Fruit fly (Drosophila melanogaster) whole organism, prepupa: Measurements from ENCODE around the gene Chd64.

Experiments
- Blimp-1 ChIP-seq: fragments of 200-800 bp; sonication (Bioruptor generic); optimal IDR thresholded peaks from 3 replicates; lab custom pipeline; 2017; ENCODE audit warnings: missing biosample characterization, missing genetic modification characterization, mild to moderate bottlenecking, moderate library complexity, missing genetic modification reagents
- CG10631 ChIP-seq: fragments of 200-800 bp; sonication (Bioruptor generic); optimal IDR thresholded peaks from 2 replicates; lab custom pipeline; 2016; ENCODE audit warnings: missing biosample characterization, missing genetic modification characterization
- CG10669 ChIP-seq: fragments of 200-800 bp; sonication (Bioruptor generic); optimal IDR thresholded peaks from 3 replicates; lab custom pipeline; 2018; ENCODE audit warnings: missing biosample characterization, mild to moderate bottlenecking, missing genetic modification characterization, moderate library complexity
- CG15336 ChIP-seq: fragments of 200-800 bp; sonication (Bioruptor generic); IDR thresholded peaks from 2 replicates; pipeline ENCODE4 v1.3.6; 2022; ENCODE audit warnings: missing biosample characterization, missing genetic modification characterization
- CG1621 ChIP-seq: fragments of 200-800 bp; sonication (Bioruptor generic); optimal IDR thresholded peaks from 3 replicates; lab custom pipeline; 2018; ENCODE audit warnings: missing biosample characterization, mild to moderate bottlenecking, missing genetic modification characterization
- CG3032 ChIP-seq: fragments of 200-800 bp; optimal IDR thresholded peaks from 2 replicates; lab custom pipeline; 2019; ENCODE audit warnings: missing biosample characterization, mild to moderate bottlenecking, missing genetic modification characterization, moderate library complexity
- CG31627 ChIP-seq: fragments of 200-800 bp; sonication (Bioruptor generic); optimal IDR thresholded peaks from 3 replicates; lab custom pipeline; 2016; ENCODE audit warnings: missing biosample characterization, missing genetic modification characterization
- CG32006 ChIP-seq: fragments of 200-800 bp; sonication (Bioruptor generic); optimal IDR thresholded peaks from 3 replicates; lab custom pipeline; 2017; ENCODE audit warnings: missing biosample characterization, mild to moderate bottlenecking, missing genetic modification characterization
- CG3919 ChIP-seq: fragments of 200-800 bp; sonication (Bioruptor generic); optimal IDR thresholded peaks from 3 replicates; lab custom pipeline; 2016; ENCODE audit warnings: missing biosample characterization, missing genetic modification characterization
- CG4318 ChIP-seq: fragments of 200-800 bp; sonication (Bioruptor generic); optimal IDR thresholded peaks from 3 replicates; lab custom pipeline; 2017; ENCODE audit warnings: missing biosample characterization, mild to moderate bottlenecking, missing genetic modification characterization
- CG6163 ChIP-seq: fragments of 200-800 bp; sonication (Bioruptor generic); IDR thresholded peaks from 3 replicates; pipeline ENCODE4 v1.3.6; 2022; ENCODE audit warnings: missing biosample characterization, missing genetic modification characterization
- CG6276 ChIP-seq: fragments of 200-800 bp; sonication (Bioruptor generic); optimal IDR thresholded peaks from 2 replicates; lab custom pipeline; 2017; ENCODE audit warnings: missing biosample characterization, mild to moderate bottlenecking, missing genetic modification characterization
- CG6792 ChIP-seq: fragments of 200-800 bp; sonication (Bioruptor generic); optimal IDR thresholded peaks from 3 replicates; lab custom pipeline; 2016; ENCODE audit warnings: missing biosample characterization, missing genetic modification characterization
- CG6808 ChIP-seq: fragments of 200-800 bp; sonication (Bioruptor generic); optimal IDR thresholded peaks from 3 replicates; lab custom pipeline; 2017; ENCODE audit warnings: missing biosample characterization, missing genetic modification characterization, mild to moderate bottlenecking, moderate library complexity, missing genetic modification reagents
- CG6854 ChIP-seq: fragments of 200-800 bp; sonication (Bioruptor generic); optimal IDR thresholded peaks from 2 replicates; lab custom pipeline; 2017; ENCODE audit warnings: missing biosample characterization, mild to moderate bottlenecking, missing genetic modification characterization
- CG7368 ChIP-seq: fragments of 200-800 bp; sonication (Bioruptor generic); optimal IDR thresholded peaks from 3 replicates; lab custom pipeline; 2016; ENCODE audit warnings: missing biosample characterization, missing genetic modification characterization
- CG8632 ChIP-seq: fragments of 200-800 bp; sonication (Bioruptor generic); optimal IDR thresholded peaks from 3 replicates; lab custom pipeline; 2016; ENCODE audit warnings: missing biosample characterization, missing genetic modification characterization
- Eip78C ChIP-seq: fragments of 200-800 bp; sonication (Bioruptor generic); peaks from one replicate; lab custom pipeline; 2016; ENCODE audit warnings: missing biosample characterization, missing genetic modification characterization
- Eip93F ChIP-seq: fragments of 200-800 bp; sonication (Bioruptor generic); optimal IDR thresholded peaks from 2 replicates; lab custom pipeline; 2016; ENCODE audit warnings: missing biosample characterization, mild to moderate bottlenecking, missing genetic modification characterization
- Ets21C ChIP-seq: fragments of 200-800 bp; sonication (Bioruptor generic); optimal IDR thresholded peaks from 3 replicates; lab custom pipeline; 2016; ENCODE audit warnings: missing biosample characterization, missing genetic modification characterization
- Gug ChIP-seq: fragments of 200-800 bp; sonication (Bioruptor generic); IDR thresholded peaks from 2 replicates; pipeline ENCODE4 v1.3.6; 2022; ENCODE audit warnings: missing biosample characterization, missing genetic modification characterization
- Hr38 ChIP-seq: sonication (Bioruptor generic); optimal IDR thresholded peaks from 2 replicates; lab custom pipeline; 2016; ENCODE audit warnings: missing biosample characterization, missing genetic modification characterization
- Hr4 ChIP-seq: fragments of 200-800 bp; sonication (Bioruptor generic); optimal IDR thresholded peaks from 3 replicates; lab custom pipeline; 2016; ENCODE audit warnings: missing biosample characterization, missing genetic modification characterization
- Lpt ChIP-seq: fragments of 200-800 bp; sonication (Bioruptor generic); optimal IDR thresholded peaks from 3 replicates; lab custom pipeline; 2016; ENCODE audit warnings: missing biosample characterization, missing genetic modification characterization
- Met ChIP-seq: fragments of 200-800 bp; sonication (Bioruptor generic); optimal IDR thresholded peaks from 3 replicates; lab custom pipeline; 2016; ENCODE audit warnings: missing biosample characterization, missing genetic modification characterization
- OdsH ChIP-seq: fragments of 200-800 bp; sonication (Bioruptor generic); optimal IDR thresholded peaks from 3 replicates; lab custom pipeline; 2016; ENCODE audit warnings: missing biosample characterization, missing genetic modification characterization
- Smox ChIP-seq: fragments of 200-800 bp; sonication (Bioruptor generic); optimal IDR thresholded peaks from 3 replicates; lab custom pipeline; 2016; ENCODE audit warnings: missing biosample characterization, missing genetic modification characterization
- Sox14 ChIP-seq: fragments of 200-800 bp; sonication (Bioruptor generic); optimal IDR thresholded peaks from 3 replicates; lab custom pipeline; 2016; ENCODE audit warnings: missing biosample characterization, missing genetic modification characterization
- Sox15 ChIP-seq: fragments of 200-800 bp; sonication (Bioruptor generic); optimal IDR thresholded peaks from 3 replicates; lab custom pipeline; 2016; ENCODE audit warnings: missing biosample characterization, missing genetic modification characterization
- acj6 ChIP-seq: fragments of 200-800 bp; sonication (Bioruptor generic); optimal IDR thresholded peaks from 3 replicates; lab custom pipeline; 2016; ENCODE audit warnings: missing biosample characterization, missing genetic modification characterization
- cyc ChIP-seq: fragments of 200-800 bp; sonication (Bioruptor generic); optimal IDR thresholded peaks from 3 replicates; lab custom pipeline; 2016; ENCODE audit warnings: missing biosample characterization, missing genetic modification characterization
- eg ChIP-seq: fragments of 200-800 bp; sonication (Bioruptor generic); IDR thresholded peaks from 3 replicates; pipeline ENCODE4 v1.3.6; 2022; ENCODE audit warnings: missing biosample characterization, missing genetic modification characterization
- esn ChIP-seq: fragments of 200-800 bp; sonication (Bioruptor generic); optimal IDR thresholded peaks from 2 replicates; lab custom pipeline; 2016; ENCODE audit warnings: missing biosample characterization, mild to moderate bottlenecking, missing genetic modification characterization, moderate library complexity
- fd59A ChIP-seq: fragments of 200-800 bp; sonication (Bioruptor generic); optimal IDR thresholded peaks from 2 replicates; lab custom pipeline; 2017; ENCODE audit warnings: missing biosample characterization, mild to moderate bottlenecking, missing genetic modification characterization, missing genetic modification reagents
- fd85E ChIP-seq: fragments of 200-800 bp; sonication (Bioruptor generic); optimal IDR thresholded peaks from 3 replicates; lab custom pipeline; 2016; ENCODE audit warnings: missing biosample characterization, missing genetic modification characterization
- fkh ChIP-seq: fragments of 200-800 bp; sonication (Bioruptor generic); optimal IDR thresholded peaks from 3 replicates; lab custom pipeline; 2017; ENCODE audit warnings: missing biosample characterization, mild to moderate bottlenecking, missing genetic modification characterization, moderate library complexity
- lz ChIP-seq: fragments of 200-800 bp; sonication (Bioruptor generic); optimal IDR thresholded peaks from 3 replicates; lab custom pipeline; 2016; ENCODE audit warnings: missing biosample characterization, missing genetic modification characterization
- net ChIP-seq: fragments of 200-800 bp; sonication (Bioruptor generic); optimal IDR thresholded peaks from 3 replicates; lab custom pipeline; 2016; ENCODE audit warnings: missing biosample characterization, missing genetic modification characterization
- salr ChIP-seq, 2 experiments: fragments of 200-800 bp; sonication (Bioruptor generic); optimal IDR thresholded peaks; 3 replicates each; lab custom pipeline; 2016 to 2018; ENCODE audit warnings: missing biosample characterization in 2 of 2, missing genetic modification characterization in 2 of 2, mild to moderate bottlenecking in 1 of 2
- ss ChIP-seq, 2 experiments: fragments of 200-800 bp; sonication (Bioruptor generic); optimal IDR thresholded peaks; 2 replicates in 1 of 2; 3 replicates in 1 of 2; lab custom pipeline; 2017 to 2018; ENCODE audit warnings: mild to moderate bottlenecking in 2 of 2, missing biosample characterization in 2 of 2, missing genetic modification characterization in 2 of 2, moderate library complexity in 1 of 2
- svp ChIP-seq: fragments of 200-800 bp; sonication (Bioruptor generic); peaks from one replicate; lab custom pipeline; 2016; ENCODE audit warnings: missing biosample characterization, missing genetic modification characterization
- topi ChIP-seq: fragments of 200-800 bp; sonication (Bioruptor generic); optimal IDR thresholded peaks from 3 replicates; lab custom pipeline; 2016; ENCODE audit warnings: missing biosample characterization, missing genetic modification characterization
- vri ChIP-seq: fragments of 200-800 bp; sonication (Bioruptor generic); optimal IDR thresholded peaks from 3 replicates; lab custom pipeline; 2016; ENCODE audit warnings: missing biosample characterization, mild to moderate bottlenecking, missing genetic modification characterization

Gene Chd64

DNA sequence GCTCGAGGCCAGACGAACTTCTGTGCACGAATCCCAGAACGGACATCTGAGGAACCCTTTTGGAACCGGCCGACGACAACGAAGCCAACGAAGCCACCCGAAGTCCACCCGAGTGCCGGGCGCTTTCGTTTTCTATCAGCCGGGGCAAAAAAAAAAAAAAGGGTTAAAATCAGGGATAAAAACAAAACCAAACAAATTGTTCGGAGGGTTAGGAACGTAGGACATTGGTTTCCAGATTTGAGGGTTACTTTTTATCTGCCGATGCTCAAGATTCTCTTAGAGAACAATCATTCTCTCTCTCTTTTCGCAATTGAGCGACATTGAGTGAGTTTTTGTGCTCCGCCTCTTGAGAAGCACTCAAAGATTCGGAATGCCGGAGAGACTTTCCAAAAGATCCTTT, 38.7 kb upstream of the Chd64 start, which contains the start of gene nab:
Gene nab (minus strand): TSS at position 7 of the 400 bp plus-strand sequence.
- TF ChIP-seq ss (GFP tag; optimal IDR thresholded peaks at IDR 0.05; lab: Kevin White, UChicago): peak in 1 of 2 experiments; percentile 12
- peak; percentile 21 for TF ChIP-seq Eip78C (GFP tag; lab: Kevin White, UChicago)
- peak; percentile 48 for TF ChIP-seq CG6854 (GFP tag; lab: Kevin White, UChicago)
- no peak for TF ChIP-seq CG6808 (GFP tag; lab: Kevin White, UChicago)
- TF ChIP-seq Smox (GFP tag; lab: Kevin White, UChicago): no peak
- TF ChIP-seq Met (GFP tag; lab: Kevin White, UChicago): no peak
- no peak for TF ChIP-seq CG6792 (GFP tag; lab: Kevin White, UChicago)
- no peak for TF ChIP-seq CG31627 (GFP tag; lab: Kevin White, UChicago)
- no peak for TF ChIP-seq CG32006
- no peak for TF ChIP-seq Gug
- no peak for TF ChIP-seq CG8632
- no peak for TF ChIP-seq Sox15 (GFP tag; lab: Kevin White, UChicago)
- peak; percentile 93 for TF ChIP-seq Blimp-1
- TF ChIP-seq Hr38: no peak
- TF ChIP-seq Ets21C (GFP tag; lab: Kevin White, UChicago): no peak
- TF ChIP-seq fd85E (GFP tag; lab: Kevin White, UChicago): no peak
- no peak for TF ChIP-seq fkh (GFP tag; lab: Kevin White, UChicago)
- no peak for TF ChIP-seq esn (GFP tag; lab: Kevin White, UChicago)
- TF ChIP-seq Sox14 (GFP tag; lab: Kevin White, UChicago): no peak
- no peak for TF ChIP-seq CG10631 (GFP tag; lab: Kevin White, UChicago)
- no peak for TF ChIP-seq CG6163 (GFP tag; lab: Robert Waterston, UW)
- TF ChIP-seq fd59A: no peak
- no peak for TF ChIP-seq eg
- no peak for TF ChIP-seq net (GFP tag; lab: Kevin White, UChicago)
- TF ChIP-seq OdsH: no peak
- no peak for TF ChIP-seq CG3919 (GFP tag; lab: Kevin White, UChicago)
- no peak for TF ChIP-seq Hr4 (GFP tag; lab: Kevin White, UChicago)
- peak; percentile 1 for TF ChIP-seq Eip93F (GFP tag; lab: Kevin White, UChicago)
- TF ChIP-seq lz: no peak
- TF ChIP-seq CG6276: no peak
- no peak for TF ChIP-seq CG15336 (GFP tag; lab: Robert Waterston, UW)
- no peak for TF ChIP-seq vri (GFP tag; lab: Kevin White, UChicago)
- no peak for TF ChIP-seq CG4318
- no peak for TF ChIP-seq CG3032
- TF ChIP-seq cyc (GFP tag; lab: Kevin White, UChicago): no peak
- no peak for TF ChIP-seq CG7368
- no peak for TF ChIP-seq CG10669 (GFP tag; lab: Kevin White, UChicago)
- no peak for TF ChIP-seq svp (GFP tag; lab: Kevin White, UChicago)
- TF ChIP-seq salr (GFP tag; optimal IDR thresholded peaks at IDR 0.05; lab: Kevin White, UChicago): no peak

DNA sequence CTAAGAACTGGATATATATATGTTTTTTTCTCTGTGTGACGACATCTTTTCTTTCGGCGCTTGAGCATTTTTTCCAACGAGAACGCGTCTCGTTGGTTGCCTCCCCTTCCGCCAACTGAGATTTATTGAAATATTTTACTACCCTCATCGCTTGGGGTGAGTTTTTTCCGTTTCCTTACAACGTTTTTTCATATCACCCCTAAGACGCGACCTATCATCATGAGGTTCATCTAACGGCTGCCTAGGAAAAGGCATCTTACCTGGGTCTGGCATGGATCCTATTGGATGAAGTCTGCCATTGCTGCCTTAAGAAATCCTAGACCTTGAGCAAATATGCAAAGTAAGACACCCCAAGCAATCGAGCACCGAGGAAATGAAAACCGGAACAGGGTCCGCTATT, 37.1 kb upstream of the Chd64 start:
- TF ChIP-seq net (GFP tag; lab: Kevin White, UChicago) (no peak), lz (no peak), CG32006 (no peak), OdsH (no peak), CG8632 (no peak), Lpt (GFP tag; lab: Kevin White, UChicago) (no peak), CG10669 (GFP tag; lab: Kevin White, UChicago) (no peak), Sox14 (GFP tag; lab: Kevin White, UChicago) (no peak), CG1621 (no peak), topi (GFP tag; lab: Kevin White, UChicago) (no peak), vri (GFP tag; lab: Kevin White, UChicago) (no peak), CG3919 (GFP tag; lab: Kevin White, UChicago) (no peak), fd59A (no peak), acj6 (GFP tag; lab: Kevin White, UChicago) (no peak)
